Worm (Caenorhabditis elegans) whole organism, early embryonic: ENCODE results near the gene F54D5.24.

ENCODE experiments used
- ceh-13 ChIP-seq: fragments of 200-800 bp; sonication (Bioruptor generic); optimal IDR thresholded peaks from 2 replicates; lab custom pipeline; 2018; ENCODE audit warnings: mild to moderate bottlenecking, missing genetic modification characterization, missing compliant biosample characterization
- ets-7 ChIP-seq: sonication (generic microtip); optimal IDR thresholded peaks from 2 replicates; lab custom pipeline; 2016; ENCODE audit warnings: missing genotype, missing genetic modification characterization, missing compliant biosample characterization
- flt-1 ChIP-seq: fragments of 200-800 bp; sonication (Bioruptor generic); IDR thresholded peaks from 2 replicates; pipeline ENCODE4 v1.3.6; 2022; ENCODE audit warnings: missing genetic modification characterization, missing compliant biosample characterization
- sea-1 ChIP-seq: fragments of 200-800 bp; sonication (Bioruptor generic); conservative IDR thresholded peaks from 2 replicates; pipeline ENCODE4 v1.3.6; 2022; ENCODE audit warnings: missing genetic modification characterization, missing compliant biosample characterization
- tbx-37 ChIP-seq: fragments of 200-800 bp; sonication (Bioruptor generic); conservative IDR thresholded peaks from 2 replicates; pipeline ENCODE4 v1.3.6; 2022; ENCODE audit warnings: missing genetic modification reagents, missing genetic modification characterization, missing compliant biosample characterization

DNA sequence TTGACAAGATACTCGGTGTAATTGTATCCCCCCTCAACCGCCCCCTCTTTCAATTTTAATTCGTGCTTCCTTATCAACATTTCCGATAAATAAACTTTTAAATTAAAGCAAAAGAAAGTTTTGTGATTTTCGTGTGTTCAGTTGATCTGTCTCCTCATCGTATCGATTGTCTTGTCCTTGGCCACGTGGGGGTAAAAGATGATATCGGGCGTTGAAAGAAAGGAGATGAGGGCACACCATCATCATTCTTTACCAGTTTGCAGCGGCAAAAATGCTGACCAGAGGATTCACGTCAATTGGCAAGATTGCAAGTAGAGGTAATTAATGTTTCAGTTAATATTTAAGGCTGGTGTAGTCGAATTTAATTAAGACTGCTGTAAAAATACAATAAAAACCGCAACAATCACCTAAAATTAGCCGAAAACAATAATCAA is 8.5 kb upstream of the F54D5.24 start, which contains the start of gene F54D5.7:
- TF ChIP-seq ceh-13 (GFP tag; lab: Kevin White, UChicago): no peak
- TF ChIP-seq sea-1 (GFP tag; lab: Robert Waterston, UW): 0 out of 2 replicates have a peak, but pooled peaks have one; percentile 66
- no peak for TF ChIP-seq flt-1 (GFP tag; lab: Robert Waterston, UW)
- no peak for TF ChIP-seq tbx-37
- no peak for TF ChIP-seq ets-7 (tag; lab: Kevin White, UChicago)
